Worm (Caenorhabditis elegans) whole organism, L1 larva: ENCODE results near the gene F01D5.1.
A peak's percentile ranks its signal among the peaks of the same experiment; 100 is the strongest.

Experiments
- aha-1 ChIP-seq: fragments of 150-350 bp; optimal IDR thresholded peaks from 2 replicates; lab custom pipeline; 2014; ENCODE audit warnings: missing biosample characterization, missing genetic modification characterization
- blmp-1 ChIP-seq: fragments of 150-350 bp; optimal IDR thresholded peaks from 2 replicates; lab custom pipeline; 2014; ENCODE audit warnings: missing biosample characterization, missing genetic modification characterization
- ceh-8 ChIP-seq: fragments of 200-800 bp; sonication (Bioruptor generic); optimal IDR thresholded peaks from 2 replicates; lab custom pipeline; 2018; ENCODE audit warnings: mild to moderate bottlenecking, missing genetic modification characterization, moderate library complexity, missing compliant biosample characterization
- ceh-88 ChIP-seq: fragments of 200-800 bp; sonication (Bioruptor generic); IDR thresholded peaks from 2 replicates; pipeline ENCODE4 v1.3.6; 2022; ENCODE audit warnings: missing genetic modification characterization, missing compliant biosample characterization
- ceh-90 ChIP-seq: sonication (generic microtip); optimal IDR thresholded peaks from 2 replicates; lab custom pipeline; 2016; ENCODE audit warnings: missing genetic modification characterization, missing compliant biosample characterization
- ces-1 ChIP-seq: fragments of 150-350 bp; optimal IDR thresholded peaks from 2 replicates; lab custom pipeline; 2014; ENCODE audit warnings: missing biosample characterization, missing genetic modification reagents, missing genetic modification characterization
- dpl-1 ChIP-seq, 3 experiments: fragments of 150-350 bp in 2 of 3; sonication (generic microtip) in 1 of 3; optimal IDR thresholded peaks; 2 replicates each; lab custom pipeline; 2014 to 2017; ENCODE audit warnings: missing biosample characterization in 3 of 3, missing genetic modification characterization in 3 of 3, missing genetic modification reagents in 3 of 3
- efl-1 ChIP-seq, 4 experiments: fragments of 150-350 bp; optimal IDR thresholded peaks in 3 of 4; peaks in 1 of 4; 1 replicate in 1 of 4; 2 replicates in 3 of 4; lab custom pipeline; 2014; ENCODE audit warnings: missing biosample characterization in 2 of 4, missing genetic modification characterization in 2 of 4, missing genetic modification reagents in 2 of 4
- egl-13 ChIP-seq: sonication (generic microtip); optimal IDR thresholded peaks from 2 replicates; lab custom pipeline; 2016; ENCODE audit warnings: missing genotype, missing genetic modification reagents, missing genetic modification characterization, missing compliant biosample characterization
- egl-27 ChIP-seq, 2 experiments: fragments of 150-350 bp in 1 of 2; sonication (generic microtip); optimal IDR thresholded peaks; 3 replicates each; lab custom pipeline; 2017 to 2018; ENCODE audit warnings: missing biosample characterization in 2 of 2, missing genetic modification characterization in 2 of 2, missing genetic modification reagents in 2 of 2
- elt-2 ChIP-seq: sonication (generic microtip); optimal IDR thresholded peaks from 2 replicates; lab custom pipeline; 2016; ENCODE audit warnings: missing genetic modification characterization, mild to moderate bottlenecking, inconsistent platforms, missing compliant biosample characterization, missing genetic modification reagents
- elt-3 ChIP-seq, 6 experiments: fragments of 150-350 bp in 1 of 6; sonication (generic microtip); optimal IDR thresholded peaks; 2 replicates each; lab custom pipeline; 2017 to 2018; ENCODE audit warnings: missing biosample characterization in 6 of 6, missing genetic modification characterization in 6 of 6, inconsistent platforms in 1 of 6
- fkh-10 ChIP-seq: sonication (generic microtip); optimal IDR thresholded peaks from 2 replicates; lab custom pipeline; 2017; ENCODE audit warnings: missing biosample characterization, missing genetic modification reagents, missing genetic modification characterization
- fkh-4 ChIP-seq: sonication (generic microtip); optimal IDR thresholded peaks from 2 replicates; lab custom pipeline; 2016; ENCODE audit warnings: missing compliant biosample characterization, missing genetic modification characterization, borderline replicate concordance
- grh-1 ChIP-seq: fragments of 200-800 bp; sonication (Bioruptor generic); IDR thresholded peaks from 2 replicates; pipeline ENCODE4 v1.3.6; 2022; ENCODE audit warnings: missing genetic modification reagents, missing genetic modification characterization, missing compliant biosample characterization
- lin-14 ChIP-seq: fragments of 200-800 bp; sonication (Bioruptor generic); optimal IDR thresholded peaks from 2 replicates; lab custom pipeline; 2018; ENCODE audit warnings: mild to moderate bottlenecking, missing genetic modification characterization, moderate library complexity, missing compliant biosample characterization
- lin-35 ChIP-seq, 2 experiments: fragments of 150-350 bp; optimal IDR thresholded peaks; 2 replicates each; lab custom pipeline; 2014; ENCODE audit warnings: missing biosample characterization in 2 of 2, missing genetic modification characterization in 2 of 2, missing genetic modification reagents in 2 of 2
- mdl-1 ChIP-seq, 2 experiments: fragments of 150-350 bp; optimal IDR thresholded peaks; 2 replicates each; lab custom pipeline; 2014 to 2017; ENCODE audit warnings: missing biosample characterization in 2 of 2, missing genetic modification characterization in 2 of 2, inconsistent platforms in 1 of 2
- mef-2 ChIP-seq: fragments of 150-350 bp; optimal IDR thresholded peaks from 2 replicates; lab custom pipeline; 2014; ENCODE audit warnings: missing biosample characterization, missing genetic modification characterization
- mep-1 ChIP-seq: fragments of 150-350 bp; optimal IDR thresholded peaks from 2 replicates; lab custom pipeline; 2014; ENCODE audit warnings: missing biosample characterization, missing genetic modification characterization
- nhr-11 ChIP-seq: fragments of 150-350 bp; optimal IDR thresholded peaks from 2 replicates; lab custom pipeline; 2014; ENCODE audit warnings: missing biosample characterization, missing genetic modification characterization
- nhr-20 ChIP-seq: sonication (generic microtip); optimal IDR thresholded peaks from 2 replicates; lab custom pipeline; 2016; ENCODE audit warnings: mild to moderate bottlenecking, missing genetic modification characterization, missing compliant biosample characterization
- nhr-237 ChIP-seq: fragments of 150-350 bp; optimal IDR thresholded peaks from 2 replicates; lab custom pipeline; 2014; ENCODE audit warnings: missing biosample characterization, missing genetic modification characterization
- nhr-28 ChIP-seq: fragments of 150-350 bp; optimal IDR thresholded peaks from 2 replicates; lab custom pipeline; 2014; ENCODE audit warnings: missing biosample characterization, missing genetic modification characterization
- nhr-47 ChIP-seq: sonication (generic microtip); optimal IDR thresholded peaks from 2 replicates; lab custom pipeline; 2016; ENCODE audit warnings: mild to moderate bottlenecking, missing genetic modification characterization, moderate library complexity, missing compliant biosample characterization
- nhr-76 ChIP-seq: sonication (generic microtip); optimal IDR thresholded peaks from 2 replicates; lab custom pipeline; 2017; ENCODE audit warnings: missing biosample characterization, missing genetic modification characterization
- nhr-77 ChIP-seq: fragments of 150-350 bp; optimal IDR thresholded peaks from 2 replicates; lab custom pipeline; 2014; ENCODE audit warnings: missing biosample characterization, missing genetic modification characterization
- nhr-84 ChIP-seq: sonication (generic microtip); optimal IDR thresholded peaks from 2 replicates; lab custom pipeline; 2017; ENCODE audit warnings: missing biosample characterization, missing genetic modification characterization
- nhr-85 ChIP-seq: sonication (generic microtip); peaks from one replicate; lab custom pipeline; 2016; ENCODE audit warnings: missing genetic modification characterization, inconsistent platforms, missing compliant biosample characterization
- pag-3 ChIP-seq: sonication (generic microtip); optimal IDR thresholded peaks from 2 replicates; lab custom pipeline; 2017; ENCODE audit warnings: missing genetic modification characterization, mild to moderate bottlenecking, missing compliant biosample characterization, antibody characterized with exemption, borderline replicate concordance; ENCODE audit not compliant: insufficient read depth
- pqm-1 ChIP-seq: sonication (generic microtip); optimal IDR thresholded peaks from 3 replicates; lab custom pipeline; 2017; ENCODE audit warnings: missing biosample characterization, missing genetic modification characterization
- rnt-1 ChIP-seq: sonication (generic microtip); optimal IDR thresholded peaks from 2 replicates; lab custom pipeline; 2016; ENCODE audit warnings: mild to moderate bottlenecking, missing genetic modification characterization, moderate library complexity, missing compliant biosample characterization
- snu-23 ChIP-seq: sonication (generic microtip); optimal IDR thresholded peaks from 2 replicates; lab custom pipeline; 2016; ENCODE audit warnings: missing genetic modification characterization, missing compliant biosample characterization
- sox-4 ChIP-seq: sonication (generic microtip); optimal IDR thresholded peaks from 2 replicates; lab custom pipeline; 2016; ENCODE audit warnings: missing genetic modification characterization, missing compliant biosample characterization
- swsn-7 ChIP-seq: sonication (generic microtip); optimal IDR thresholded peaks from 2 replicates; lab custom pipeline; 2016; ENCODE audit warnings: missing genetic modification characterization, missing compliant biosample characterization
- unc-130 ChIP-seq: fragments of 150-350 bp; optimal IDR thresholded peaks from 2 replicates; lab custom pipeline; 2017; ENCODE audit warnings: missing biosample characterization, missing genetic modification characterization, inconsistent platforms
- unc-62 ChIP-seq: fragments of 150-350 bp; optimal IDR thresholded peaks from 2 replicates; lab custom pipeline; 2014; ENCODE audit warnings: missing biosample characterization, missing genetic modification reagents, missing genetic modification characterization
- xbp-1 ChIP-seq: sonication (generic microtip); optimal IDR thresholded peaks from 2 replicates; lab custom pipeline; 2016; ENCODE audit warnings: missing genetic modification characterization, missing compliant biosample characterization
- zip-4 ChIP-seq: fragments of 200-800 bp; sonication (Bioruptor generic); optimal IDR thresholded peaks from 2 replicates; lab custom pipeline; 2018; ENCODE audit warnings: mild to moderate bottlenecking, missing genetic modification characterization, moderate library complexity, missing compliant biosample characterization

The F01D5.1 gene

ce11 chrII:14016865-14017264 lies 19.5 kb upstream of the F01D5.1 start, which contains the start of gene cyp-37A1:
TSS of gene cyp-37A1 (minus strand) at chrII:14016965.
- TF ChIP-seq zip-4 (GFP tag; lab: Kevin White, UChicago) (no peak), nhr-11 (tag; lab: Kevin White, UChicago) (no peak), rnt-1 (tag; lab: Kevin White, UChicago) (no peak), sox-4 (tag; lab: Kevin White, UChicago) (no peak), dpl-1 (GFP tag; optimal IDR thresholded peaks at IDR 0.05; lab: Kevin White, UChicago) (no peak), mep-1 (tag; lab: Kevin White, UChicago) (no peak), ceh-8 (GFP tag; lab: Kevin White, UChicago) (no peak), blmp-1 (tag; lab: Kevin White, UChicago) (no peak), lin-14 (no peak)

- TF ChIP-seq lin-35 (GFP tag; optimal IDR thresholded peaks at IDR 0.05; lab: Kevin White, UChicago) (no peak), nhr-76 (tag; lab: Kevin White, UChicago) (no peak), nhr-85 (tag; lab: Kevin White, UChicago) (no peak), egl-27 (tag; optimal IDR thresholded peaks at IDR 0.05; lab: Kevin White, UChicago) (no peak), snu-23 (no peak), ceh-88 (GFP tag; lab: Robert Waterston, UW) (no peak), ces-1 (GFP tag; lab: Kevin White, UChicago) (no peak), egl-13 (tag; lab: Kevin White, UChicago) (no peak), nhr-84 (tag; lab: Kevin White, UChicago) (no peak), unc-130 (no peak), efl-1 (optimal IDR thresholded peaks at IDR 0.05; lab: Kevin White, UChicago) (no peak), efl-1 (GFP tag; optimal IDR thresholded peaks at IDR 0.05 in 1 of 2; lab: Kevin White, UChicago) (no peak)
These were observed 17.3 kb upstream of the F01D5.1 start for ce11 chrII:14014637-14015036.

- TF ChIP-seq mdl-1 (tag; optimal IDR thresholded peaks at IDR 0.05; lab: Kevin White, UChicago) (no peak), efl-1 (optimal IDR thresholded peaks at IDR 0.05; lab: Kevin White, UChicago) (no peak), efl-1 (GFP tag; optimal IDR thresholded peaks at IDR 0.05 in 1 of 2; lab: Kevin White, UChicago) (peak in 1 of 2 experiments; percentile 62), nhr-20 (tag; lab: Kevin White, UChicago) (no peak), lin-35 (GFP tag; optimal IDR thresholded peaks at IDR 0.05; lab: Kevin White, UChicago) (peak in 1 of 2 experiments; percentile 9), unc-62 (GFP tag; lab: Kevin White, UChicago) (no peak), nhr-77 (tag; lab: Kevin White, UChicago) (no peak), elt-2 (peak; percentile 33), mep-1 (tag; lab: Kevin White, UChicago) (no peak)
- TF ChIP-seq, all 84 proteins: peak for 3
These were observed 13.4 kb upstream of the F01D5.1 start, which contains the start of gene F01D5.8 for ce11 chrII:14010656-14011376. TSS of gene F01D5.8 (plus strand) at chrII:14010706.

ce11 chrII:14008359-14008758 lies 11.0 kb upstream of the F01D5.1 start, which contains the start of gene F01D5.7:
TSS of gene F01D5.7 (plus strand) at chrII:14008659.
- no peak for TF ChIP-seq elt-3 (tag; optimal IDR thresholded peaks at IDR 0.05; lab: Kevin White, UChicago)
- no peak for TF ChIP-seq snu-23
- TF ChIP-seq nhr-28 (tag; lab: Kevin White, UChicago), result no peak
- no peak for TF ChIP-seq nhr-237
- no peak for TF ChIP-seq pag-3 (tag; lab: Kevin White, UChicago)
- TF ChIP-seq xbp-1 (tag; lab: Kevin White, UChicago), result no peak
- TF ChIP-seq nhr-47, result no peak
- TF ChIP-seq mef-2, result no peak
- TF ChIP-seq fkh-10 (GFP tag; lab: Kevin White, UChicago), result no peak
- TF ChIP-seq nhr-85 (tag; lab: Kevin White, UChicago), result no peak
- TF ChIP-seq fkh-4 (tag; lab: Kevin White, UChicago), result no peak
- no peak for TF ChIP-seq pqm-1 (tag; lab: Kevin White, UChicago)
- no peak for TF ChIP-seq swsn-7 (tag; lab: Kevin White, UChicago)
- no peak for TF ChIP-seq ceh-90 (tag; lab: Kevin White, UChicago)
- TF ChIP-seq aha-1 (tag; lab: Kevin White, UChicago), result no peak
- no peak for TF ChIP-seq egl-27 (tag; optimal IDR thresholded peaks at IDR 0.05; lab: Kevin White, UChicago)
- TF ChIP-seq nhr-84 (tag; lab: Kevin White, UChicago), result no peak
- no peak for TF ChIP-seq nhr-11 (tag; lab: Kevin White, UChicago)
- no peak for TF ChIP-seq grh-1 (GFP tag; lab: Robert Waterston, UW)
- TF ChIP-seq efl-1 (optimal IDR thresholded peaks at IDR 0.05; lab: Kevin White, UChicago), result no peak
- TF ChIP-seq efl-1 (GFP tag; optimal IDR thresholded peaks at IDR 0.05 in 1 of 2; lab: Kevin White, UChicago), result no peak
- TF ChIP-seq, all 84 proteins: peak for 0
